Worm (Caenorhabditis elegans) whole organism, young adult: ENCODE results near the gene nhr-90.

Source experiments
- C17E4.6 ChIP-seq: fragments of 200-800 bp; sonication (Bioruptor generic); IDR thresholded peaks from 2 replicates; pipeline ENCODE4 v1.3.6; 2022; ENCODE audit warnings: missing genetic modification reagents, missing genetic modification characterization, missing compliant biosample characterization
- F22D6.2 ChIP-seq: sonication (generic microtip); optimal IDR thresholded peaks from 2 replicates; lab custom pipeline; 2016; ENCODE audit warnings: mild to moderate bottlenecking, missing genetic modification characterization, missing compliant biosample characterization
- F37B4.10 ChIP-seq: fragments of 200-800 bp; sonication (Bioruptor generic); IDR thresholded peaks from 2 replicates; pipeline ENCODE4 v1.3.6; 2022; ENCODE audit warnings: missing genetic modification characterization, missing compliant biosample characterization
- F39B2.1 ChIP-seq: fragments of 200-800 bp; sonication (Bioruptor generic); IDR thresholded peaks from 2 replicates; pipeline ENCODE4 v1.3.6; 2022; ENCODE audit warnings: missing genetic modification reagents, missing genetic modification characterization, missing compliant biosample characterization
- F52B5.7 ChIP-seq: sonication (generic microtip); optimal IDR thresholded peaks from 2 replicates; lab custom pipeline; 2016; ENCODE audit warnings: mild to moderate bottlenecking, missing genetic modification characterization, missing compliant biosample characterization
- F55B11.4 ChIP-seq: sonication (generic microtip); optimal IDR thresholded peaks from 2 replicates; lab custom pipeline; 2016; ENCODE audit warnings: missing compliant biosample characterization, missing genetic modification characterization, borderline replicate concordance; ENCODE audit not compliant: insufficient read depth
- K11D2.4 ChIP-seq: fragments of 200-800 bp; sonication (Bioruptor generic); IDR thresholded peaks from 2 replicates; pipeline ENCODE4 v1.3.6; 2022; ENCODE audit warnings: missing genetic modification reagents, missing genetic modification characterization, missing compliant biosample characterization
- Y53F4B.3 ChIP-seq: fragments of 200-800 bp; sonication (Bioruptor generic); IDR thresholded peaks from 2 replicates; pipeline ENCODE4 v1.3.6; 2022; ENCODE audit warnings: missing genetic modification reagents, missing genetic modification characterization, missing compliant biosample characterization
- bed-1 ChIP-seq: fragments of 200-800 bp; sonication (Bioruptor generic); IDR thresholded peaks from 2 replicates; pipeline ENCODE4 v1.3.6; 2022; ENCODE audit warnings: missing genetic modification reagents, missing genetic modification characterization, missing compliant biosample characterization
- cebp-1 ChIP-seq, 2 experiments: fragments of 200-800 bp in 1 of 2; sonication (Bioruptor generic) in 1 of 2; sonication (generic microtip) in 1 of 2; IDR thresholded peaks in 1 of 2; optimal IDR thresholded peaks in 1 of 2; 2 replicates each; pipeline versions ENCODE4 v1.3.6 to Lab custom; 2017 to 2022; ENCODE audit warnings: missing compliant biosample characterization in 2 of 2, missing genetic modification characterization in 2 of 2, mild to moderate bottlenecking in 1 of 2, missing genetic modification reagents in 1 of 2, moderate library complexity in 1 of 2
- ceh-100 ChIP-seq: fragments of 200-800 bp; sonication (Bioruptor generic); IDR thresholded peaks from 2 replicates; pipeline ENCODE4 v1.3.6; 2022; ENCODE audit warnings: missing genetic modification reagents, missing genetic modification characterization, missing compliant biosample characterization
- ceh-40 ChIP-seq: fragments of 200-800 bp; sonication (Bioruptor generic); IDR thresholded peaks from 2 replicates; pipeline ENCODE4 v1.3.6; 2022; ENCODE audit warnings: missing genetic modification characterization, missing compliant biosample characterization
- ceh-79 ChIP-seq: sonication (generic microtip); optimal IDR thresholded peaks from 2 replicates; lab custom pipeline; 2017; ENCODE audit warnings: mild to moderate bottlenecking, missing genetic modification characterization, missing compliant biosample characterization
- chd-7 ChIP-seq: sonication (generic microtip); optimal IDR thresholded peaks from 2 replicates; lab custom pipeline; 2016; ENCODE audit warnings: mild to moderate bottlenecking, missing genetic modification characterization, moderate library complexity, missing compliant biosample characterization
- die-1 ChIP-seq: sonication (generic microtip); optimal IDR thresholded peaks from 2 replicates; lab custom pipeline; 2016; ENCODE audit warnings: missing genotype, mild to moderate bottlenecking, missing genetic modification characterization, missing compliant biosample characterization
- dpff-1 ChIP-seq: sonication (generic microtip); optimal IDR thresholded peaks from 2 replicates; lab custom pipeline; 2017; ENCODE audit warnings: mild to moderate bottlenecking, missing genetic modification characterization, missing compliant biosample characterization
- ets-4 ChIP-seq: fragments of 200-800 bp; sonication (Bioruptor generic); optimal IDR thresholded peaks from 2 replicates; lab custom pipeline; 2018; ENCODE audit warnings: mild to moderate bottlenecking, missing genetic modification characterization, missing compliant biosample characterization
- him-1 ChIP-seq: sonication (generic microtip); optimal IDR thresholded peaks from 2 replicates; lab custom pipeline; 2016; ENCODE audit warnings: missing genotype, missing genetic modification reagents, missing genetic modification characterization, missing compliant biosample characterization
- hlh-26 ChIP-seq: fragments of 200-800 bp; sonication (Bioruptor generic); conservative IDR thresholded peaks from 2 replicates; pipeline ENCODE4 v1.3.6; 2022; ENCODE audit warnings: missing genetic modification reagents, missing genetic modification characterization, missing compliant biosample characterization
- hrde-1 ChIP-seq: sonication (generic microtip); optimal IDR thresholded peaks from 2 replicates; lab custom pipeline; 2016; ENCODE audit warnings: missing genetic modification characterization, mild to moderate bottlenecking, missing compliant biosample characterization, moderate library complexity, missing genotype, missing genetic modification reagents, borderline replicate concordance
- hsf-1 ChIP-seq: fragments of 200-800 bp; sonication (Bioruptor generic); IDR thresholded peaks from 2 replicates; pipeline ENCODE4 v1.3.6; 2022; ENCODE audit warnings: missing genetic modification reagents, missing genetic modification characterization, missing compliant biosample characterization
- lag-1 ChIP-seq: fragments of 200-800 bp; sonication (Bioruptor generic); IDR thresholded peaks from 2 replicates; pipeline ENCODE4 v1.3.6; 2022; ENCODE audit warnings: missing genetic modification reagents, missing genetic modification characterization, missing compliant biosample characterization
- lin-54 ChIP-seq: fragments of 200-800 bp; sonication (Bioruptor generic); optimal IDR thresholded peaks from 2 replicates; lab custom pipeline; 2018; ENCODE audit warnings: mild to moderate bottlenecking, missing genetic modification characterization, missing compliant biosample characterization
- lsl-1 ChIP-seq: fragments of 200-800 bp; sonication (Bioruptor generic); optimal IDR thresholded peaks from 2 replicates; lab custom pipeline; 2018; ENCODE audit warnings: mild to moderate bottlenecking, missing genetic modification characterization, moderate library complexity, missing compliant biosample characterization
- madf-8 ChIP-seq: fragments of 200-800 bp; sonication (Bioruptor generic); conservative IDR thresholded peaks from 2 replicates; pipeline ENCODE4 v1.3.6; 2022; ENCODE audit warnings: missing genetic modification reagents, missing genetic modification characterization, missing compliant biosample characterization
- mcd-1 ChIP-seq: fragments of 200-800 bp; sonication (Bioruptor generic); IDR thresholded peaks from 2 replicates; pipeline ENCODE4 v1.3.6; 2022; ENCODE audit warnings: missing genetic modification reagents, missing genetic modification characterization, missing compliant biosample characterization
- nfya-2 ChIP-seq: fragments of 200-800 bp; sonication (Bioruptor generic); IDR thresholded peaks from 2 replicates; pipeline ENCODE4 v1.3.6; 2022; ENCODE audit warnings: missing genetic modification reagents, missing genetic modification characterization, missing compliant biosample characterization
- nhr-27 ChIP-seq: fragments of 200-800 bp; sonication (Bioruptor generic); optimal IDR thresholded peaks from 2 replicates; lab custom pipeline; 2018; ENCODE audit warnings: mild to moderate bottlenecking, missing genetic modification characterization, moderate library complexity, missing compliant biosample characterization
- nhr-80 ChIP-seq: sonication (generic microtip); optimal IDR thresholded peaks from 2 replicates; lab custom pipeline; 2016; ENCODE audit warnings: missing genetic modification characterization, missing compliant biosample characterization
- nhr-90 ChIP-seq: sonication (generic microtip); optimal IDR thresholded peaks from 2 replicates; lab custom pipeline; 2016; ENCODE audit warnings: missing genotype, mild to moderate bottlenecking, missing genetic modification characterization, missing compliant biosample characterization
- repo-1 ChIP-seq: sonication (generic microtip); optimal IDR thresholded peaks from 2 replicates; lab custom pipeline; 2017; ENCODE audit warnings: mild to moderate bottlenecking, missing genetic modification characterization, missing compliant biosample characterization
- sea-2 ChIP-seq: fragments of 200-800 bp; sonication (Bioruptor generic); IDR thresholded peaks from 2 replicates; pipeline ENCODE4 v1.3.6; 2022; ENCODE audit warnings: missing genetic modification characterization, missing compliant biosample characterization
- snpc-1.3 ChIP-seq: sonication (generic microtip); optimal IDR thresholded peaks from 2 replicates; lab custom pipeline; 2017; ENCODE audit warnings: missing genetic modification characterization, mild to moderate bottlenecking, missing compliant biosample characterization, antibody characterized with exemption, moderate library complexity, missing genotype, missing genetic modification reagents; ENCODE audit not compliant: insufficient read depth
- snpc-3.4 ChIP-seq: sonication (generic microtip); optimal IDR thresholded peaks from 2 replicates; lab custom pipeline; 2017; ENCODE audit warnings: missing genetic modification characterization, mild to moderate bottlenecking, missing compliant biosample characterization, antibody characterized with exemption, moderate library complexity, missing genotype, missing genetic modification reagents
- tlf-1 ChIP-seq: fragments of 200-800 bp; sonication (Bioruptor generic); optimal IDR thresholded peaks from 2 replicates; lab custom pipeline; 2018; ENCODE audit warnings: mild to moderate bottlenecking, missing genetic modification characterization, missing compliant biosample characterization
- unc-130 ChIP-seq: sonication (generic microtip); optimal IDR thresholded peaks from 2 replicates; lab custom pipeline; 2016; ENCODE audit warnings: missing genetic modification reagents, missing genetic modification characterization, missing compliant biosample characterization
- xnd-1 ChIP-seq: sonication (generic microtip); optimal IDR thresholded peaks from 2 replicates; lab custom pipeline; 2016; ENCODE audit warnings: missing genotype, missing genetic modification reagents, missing genetic modification characterization, missing compliant biosample characterization
- ztf-22 ChIP-seq: fragments of 200-800 bp; sonication (Bioruptor generic); optimal IDR thresholded peaks from 2 replicates; lab custom pipeline; 2018; ENCODE audit warnings: mild to moderate bottlenecking, missing genetic modification characterization, moderate library complexity, missing compliant biosample characterization
- ztf-6 ChIP-seq: fragments of 200-800 bp; sonication (Bioruptor generic); IDR thresholded peaks from 2 replicates; pipeline ENCODE4 v1.3.6; 2022; ENCODE audit warnings: missing genetic modification reagents, missing genetic modification characterization, missing compliant biosample characterization

The nhr-90 gene

DNA sequence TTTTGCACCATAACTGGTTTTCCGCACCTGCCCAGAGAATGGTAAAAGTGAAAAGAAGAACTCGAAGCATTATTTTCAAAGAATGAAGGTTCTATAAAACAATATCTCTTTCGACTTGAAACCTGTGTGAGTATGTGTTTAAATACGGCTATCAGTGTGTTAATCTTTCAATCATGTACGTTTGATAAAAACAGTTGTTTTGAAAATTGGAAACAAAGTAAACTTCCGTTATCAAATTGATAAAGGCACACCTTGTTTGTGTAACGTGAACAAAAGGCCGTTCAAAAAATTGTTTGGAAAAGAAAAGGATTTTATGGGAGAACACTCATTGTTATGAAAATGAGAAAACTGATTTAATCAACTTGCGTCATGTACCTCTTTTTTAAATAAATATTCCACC, 16.0 kb downstream of the nhr-90 start, which contains the start of gene F48G7.7:
TSS of gene F48G7.7 (minus strand) at position 101 of the 400 bp plus-strand sequence.
- no peak for TF ChIP-seq hrde-1 (tag; lab: Kevin White, UChicago)
- no peak for TF ChIP-seq F55B11.4
- TF ChIP-seq snpc-1.3 (tag; lab: Kevin White, UChicago), result no peak
- no peak for TF ChIP-seq him-1 (tag; lab: Kevin White, UChicago)
- no peak for TF ChIP-seq cebp-1 (GFP tag; IDR thresholded peaks at IDR 0.05; lab: Robert Waterston, UW)
- TF ChIP-seq cebp-1 (tag; optimal IDR thresholded peaks at IDR 0.05; lab: Kevin White, UChicago), result no peak
- no peak for TF ChIP-seq nhr-80 (tag; lab: Kevin White, UChicago)
- TF ChIP-seq ztf-6 (GFP tag; lab: Robert Waterston, UW), result no peak
- TF ChIP-seq madf-8 (GFP tag; lab: Robert Waterston, UW), result no peak
- TF ChIP-seq lsl-1 (GFP tag; lab: Kevin White, UChicago), result no peak
- TF ChIP-seq xnd-1 (tag; lab: Kevin White, UChicago), result no peak
- no peak for TF ChIP-seq nhr-90
- TF ChIP-seq F52B5.7, result no peak

- TF ChIP-seq ztf-22 (GFP tag; lab: Kevin White, UChicago), result no peak
- TF ChIP-seq ets-4 (GFP tag; lab: Kevin White, UChicago), result no peak
- no peak for TF ChIP-seq nhr-80 (tag; lab: Kevin White, UChicago)
- no peak for TF ChIP-seq die-1 (tag; lab: Kevin White, UChicago)
- no peak for TF ChIP-seq F39B2.1 (GFP tag; lab: Robert Waterston, UW)
- no peak for TF ChIP-seq nhr-27 (tag; lab: Kevin White, UChicago)
- TF ChIP-seq bed-1 (GFP tag; lab: Robert Waterston, UW), result no peak
- no peak for TF ChIP-seq hsf-1 (GFP tag; lab: Robert Waterston, UW)
- TF ChIP-seq sea-2 (GFP tag; lab: Robert Waterston, UW), result no peak
- no peak for TF ChIP-seq chd-7
- TF ChIP-seq K11D2.4, result no peak
- TF ChIP-seq F22D6.2 (tag; lab: Kevin White, UChicago), result no peak
- TF ChIP-seq dpff-1 (tag; lab: Kevin White, UChicago), result no peak
Observed at ce11 chrV:627585-627984, 17.3 kb downstream of the nhr-90 start, which contains the start of gene F48G7.8. F48G7.8 (minus strand) TSS chrV:627685.

DNA sequence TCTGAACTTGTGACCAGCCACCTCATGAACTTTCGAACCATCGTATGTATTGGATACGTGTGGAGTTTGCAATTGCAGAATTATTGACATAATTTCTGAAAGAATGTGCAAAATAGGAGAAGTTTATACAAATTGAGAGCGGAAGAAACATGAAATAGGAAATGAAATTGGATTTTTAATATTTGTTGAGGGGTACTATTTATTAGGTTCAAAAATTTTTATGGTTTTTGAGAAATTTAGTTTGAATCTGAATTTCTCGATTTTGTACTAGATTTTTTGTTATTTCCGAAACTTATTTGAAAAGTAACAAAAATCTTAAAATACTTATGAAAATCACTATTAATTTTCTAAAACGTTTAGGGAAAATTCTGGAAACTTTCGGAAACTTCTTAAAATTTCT, 18.2 kb downstream of the nhr-90 start, which contains the start of gene F48G7.9:
TSS of gene F48G7.9 (minus strand) at position 101 of the 400 bp plus-strand sequence.
- no peak for TF ChIP-seq nhr-90
- no peak for TF ChIP-seq tlf-1 (GFP tag; lab: Kevin White, UChicago)
- no peak for TF ChIP-seq snpc-3.4 (tag; lab: Kevin White, UChicago)
- TF ChIP-seq C17E4.6 (GFP tag; lab: Robert Waterston, UW), result no peak
- no peak for TF ChIP-seq nfya-2 (GFP tag; lab: Robert Waterston, UW)
- no peak for TF ChIP-seq ceh-100 (GFP tag; lab: Robert Waterston, UW)
- no peak for TF ChIP-seq K11D2.4
- TF ChIP-seq lag-1, result no peak
- no peak for TF ChIP-seq repo-1 (tag; lab: Kevin White, UChicago)
- TF ChIP-seq mcd-1 (GFP tag; lab: Robert Waterston, UW), result no peak
- no peak for TF ChIP-seq F37B4.10 (GFP tag; lab: Robert Waterston, UW)
- TF ChIP-seq lin-54 (GFP tag; lab: Kevin White, UChicago), result no peak
- no peak for TF ChIP-seq unc-130 (GFP tag; lab: Kevin White, UChicago)
- no peak for TF ChIP-seq Y53F4B.3 (GFP tag; lab: Robert Waterston, UW)
- TF ChIP-seq hlh-26, result no peak
- TF ChIP-seq ceh-79 (tag; lab: Kevin White, UChicago), result no peak
- no peak for TF ChIP-seq ceh-40
